Worm (Caenorhabditis elegans) whole organism, midembryonic: ENCODE measurements around the gene F08F8.7.

Experiments
- T22C8.4 ChIP-seq: fragments of 200-800 bp; sonication (Bioruptor generic); IDR thresholded peaks from 2 replicates; pipeline ENCODE4 v1.3.6; 2022; ENCODE audit warnings: missing genetic modification characterization, missing compliant biosample characterization
- cog-1 ChIP-seq: sonication (generic microtip); optimal IDR thresholded peaks from 2 replicates; lab custom pipeline; 2016; ENCODE audit warnings: missing genetic modification characterization, missing compliant biosample characterization
- flt-1 ChIP-seq: fragments of 200-800 bp; sonication (Bioruptor generic); IDR thresholded peaks from 2 replicates; pipeline ENCODE4 v1.3.6; 2022; ENCODE audit warnings: missing genetic modification characterization, missing compliant biosample characterization
- klf-2 ChIP-seq: fragments of 200-800 bp; sonication (Bioruptor generic); conservative IDR thresholded peaks from 2 replicates; pipeline ENCODE4 v1.3.6; 2022; ENCODE audit warnings: missing genetic modification reagents, missing genetic modification characterization, missing compliant biosample characterization
- med-1 ChIP-seq: sonication (generic microtip); optimal IDR thresholded peaks from 2 replicates; lab custom pipeline; 2017; ENCODE audit warnings: missing genetic modification characterization, mild to moderate bottlenecking, missing compliant biosample characterization, antibody characterized with exemption, missing genetic modification reagents; ENCODE audit not compliant: insufficient read depth
- ref-1 ChIP-seq: fragments of 200-800 bp; sonication (Bioruptor generic); conservative IDR thresholded peaks from 2 replicates; pipeline ENCODE4 v1.3.6; 2022; ENCODE audit warnings: missing genetic modification reagents, missing genetic modification characterization, missing compliant biosample characterization
- tab-1 ChIP-seq: fragments of 200-800 bp; sonication (Bioruptor generic); IDR thresholded peaks from 2 replicates; pipeline ENCODE4 v1.3.6; 2022; ENCODE audit warnings: missing genetic modification characterization, missing compliant biosample characterization
- ztf-23 ChIP-seq: fragments of 200-800 bp; sonication (Bioruptor generic); IDR thresholded peaks from 2 replicates; pipeline ENCODE4 v1.3.6; 2022; ENCODE audit warnings: missing genetic modification reagents, missing genetic modification characterization, missing compliant biosample characterization
- ztf-29 ChIP-seq: fragments of 200-800 bp; sonication (Bioruptor generic); IDR thresholded peaks from 2 replicates; pipeline ENCODE4 v1.3.6; 2022; ENCODE audit warnings: missing genetic modification reagents, missing genetic modification characterization, missing compliant biosample characterization

F08F8.7 gene

DNA sequence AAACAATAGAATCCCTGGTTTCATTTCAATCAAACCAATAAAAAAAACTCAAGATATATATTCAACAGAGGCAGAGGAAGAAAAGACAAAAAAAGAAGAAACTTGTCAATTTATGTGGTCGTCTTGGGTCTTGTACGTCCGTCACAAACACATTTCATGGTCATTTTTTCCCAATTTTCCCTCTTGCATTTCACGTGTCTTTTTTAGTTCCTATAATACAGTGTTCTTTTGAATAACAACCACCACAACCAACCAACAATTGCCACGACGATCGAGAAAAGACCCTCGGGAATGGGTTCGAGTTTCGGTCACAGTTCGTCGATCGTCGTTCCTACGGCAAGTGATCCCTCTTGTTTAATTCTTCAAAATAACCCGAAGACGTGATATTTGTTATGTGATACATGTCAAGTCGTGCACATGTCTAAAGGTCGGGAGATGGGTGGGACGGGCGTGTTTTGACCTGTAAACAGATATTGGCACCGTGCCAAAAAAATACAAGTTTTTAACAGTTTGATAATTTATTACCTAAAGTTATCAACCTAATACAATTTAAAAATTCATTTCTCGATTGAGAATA lies 50.8 kb downstream of the F08F8.7 start:
- no peak for TF ChIP-seq ref-1 (GFP tag; lab: Robert Waterston, UW)
- TF ChIP-seq tab-1 (GFP tag; lab: Robert Waterston, UW) = no peak
- TF ChIP-seq cog-1 (tag; lab: Kevin White, UChicago) = no peak
- no peak for TF ChIP-seq klf-2 (GFP tag; lab: Robert Waterston, UW)
- no peak for TF ChIP-seq ztf-29 (GFP tag; lab: Robert Waterston, UW)
- TF ChIP-seq ztf-23 (GFP tag; lab: Robert Waterston, UW) = no peak
- no peak for TF ChIP-seq med-1 (GFP tag; lab: Kevin White, UChicago)
- TF ChIP-seq T22C8.4 = no peak
- TF ChIP-seq flt-1 (GFP tag; lab: Robert Waterston, UW) = no peak
